Fruit fly (Drosophila melanogaster) whole organism: ENCODE measurements around the gene ac.

Experiments
- pan ChIP-seq: fragments of >200 bp; optimal IDR thresholded peaks from 2 replicates; lab custom pipeline; 2017
- usp ChIP-seq: fragments of >200 bp; optimal IDR thresholded peaks from 2 replicates; lab custom pipeline; 2017; ENCODE audit warnings: missing biosample characterization, missing genetic modification characterization, mixed read lengths

DNA sequence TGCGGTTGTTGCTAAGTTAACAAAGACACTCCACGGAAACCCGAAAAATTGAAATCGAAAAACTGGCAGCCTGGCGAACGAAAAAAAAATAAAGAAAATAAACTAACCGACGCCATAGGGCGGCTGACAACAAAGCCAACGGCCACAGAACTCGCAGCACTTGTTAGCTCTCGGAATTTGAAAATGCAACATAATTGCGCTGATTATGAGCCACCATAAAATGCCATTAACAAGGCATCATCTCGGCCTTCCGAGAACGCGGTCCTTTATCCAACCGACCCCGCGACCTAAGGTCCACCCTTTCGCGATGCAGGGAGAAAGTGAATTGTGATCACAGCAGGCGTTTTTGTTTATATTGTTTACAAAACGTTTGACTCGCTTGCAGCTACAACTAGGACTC, 7.6 kb downstream of the ac start:
- TF ChIP-seq usp (GFP tag; lab: Kevin White, UChicago) = no peak
- TF ChIP-seq pan (lab: Kevin White, UChicago) = no peak
